Fruit fly (Drosophila melanogaster): ENCODE results near the gene MFS10.
A peak's percentile ranks its signal among the peaks of the same experiment; 100 is the strongest.

MFS10 gene

DNA sequence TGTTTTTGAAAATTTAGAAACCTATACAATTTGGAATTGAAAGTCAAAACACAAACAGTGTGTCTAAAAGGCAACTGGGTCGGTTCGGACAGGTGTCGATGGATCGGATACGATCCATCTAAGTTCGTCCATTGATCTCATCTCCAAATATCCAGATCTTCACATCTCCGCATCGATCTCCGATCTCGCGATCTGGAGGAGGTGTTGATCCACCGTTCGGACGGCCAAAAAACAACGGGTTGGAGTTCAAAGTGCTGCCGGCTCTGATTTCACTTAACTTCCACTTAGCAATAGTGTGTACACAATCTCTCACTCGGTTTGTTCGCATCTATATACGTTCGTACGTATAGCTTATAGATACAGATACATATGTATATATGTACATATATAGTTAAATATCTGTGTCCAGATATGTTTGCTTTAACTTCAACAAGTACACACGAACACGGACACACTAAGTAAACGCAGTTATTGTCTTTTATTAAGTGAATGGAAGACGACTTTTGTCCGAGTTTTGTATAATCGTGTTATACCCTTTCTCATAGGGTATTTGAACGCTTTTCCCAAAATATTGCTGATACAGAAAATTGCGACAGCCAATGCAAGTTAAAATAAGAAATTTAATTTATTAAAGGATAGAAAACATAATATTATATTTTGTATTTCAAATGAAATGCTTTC, 20.5 kb upstream of the MFS10 start, which contains the start of gene Fer3HCH (continued):
- TF ChIP-seq prd (optimal IDR thresholded peaks at IDR 0.05) (no peak), prd (GFP tag; IDR thresholded peaks at IDR 0.05) (no peak), croc (GFP tag; conservative IDR thresholded peaks at IDR 0.05) (no peak), mam (GFP tag; optimal IDR thresholded peaks at IDR 0.05) (no peak), z (GFP tag; IDR thresholded peaks at IDR 0.05) (no peak), CG11247 (GFP tag; IDR thresholded peaks at IDR 0.05) (no peak), Lim3 (GFP tag; IDR thresholded peaks at IDR 0.05) (no peak), CG32767 (GFP tag; IDR thresholded peaks at IDR 0.05) (no peak), Chrac-16 (GFP tag; optimal IDR thresholded peaks at IDR 0.05) (no peak), CG18599 (GFP tag; optimal IDR thresholded peaks at IDR 0.05) (peak; percentile 19), usp (GFP tag; optimal IDR thresholded peaks at IDR 0.05) (no peak), CHES-1-like (GFP tag; optimal IDR thresholded peaks at IDR 0.05) (no peak), CG12071 (GFP tag; optimal IDR thresholded peaks at IDR 0.05) (peak; percentile 19), CG10147 (GFP tag; optimal IDR thresholded peaks at IDR 0.05) (no peak), gsb-n (tag; optimal IDR thresholded peaks at IDR 0.05) (no peak), lilli (GFP tag; optimal IDR thresholded peaks at IDR 0.05) (no peak), pb (GFP tag; optimal IDR thresholded peaks at IDR 0.05) (no peak), aop (GFP tag; IDR thresholded peaks at IDR 0.05) (no peak), gt (GFP tag; IDR thresholded peaks at IDR 0.05) (no peak), CG7556 (GFP tag; optimal IDR thresholded peaks at IDR 0.05) (peak; percentile 6), abd-A (tag; optimal IDR thresholded peaks at IDR 0.05) (no peak), CG8765 (GFP tag; IDR thresholded peaks at IDR 0.05) (no peak), pan (optimal IDR thresholded peaks at IDR 0.05) (no peak), pan (GFP tag; optimal IDR thresholded peaks at IDR 0.05 in 1 of 2, IDR thresholded peaks at IDR 0.05 in 1 of 2) (no peak), CG1529 (GFP tag; optimal IDR thresholded peaks at IDR 0.05) (no peak), HLH54F (GFP tag; optimal IDR thresholded peaks at IDR 0.05) (no peak), CG34422 (GFP tag; IDR thresholded peaks at IDR 0.05) (no peak), CG2889 (GFP tag; IDR thresholded peaks at IDR 0.05) (no peak), CG3847 (GFP tag; IDR thresholded peaks at IDR 0.05) (no peak), BEAF-32 (GFP tag; optimal IDR thresholded peaks at IDR 0.05) (no peak), Antp (GFP tag; optimal IDR thresholded peaks at IDR 0.05) (no peak), CG31365 (tag; optimal IDR thresholded peaks at IDR 0.05) (no peak), tap (tag; optimal IDR thresholded peaks at IDR 0.05) (no peak), Myb (GFP tag; optimal IDR thresholded peaks at IDR 0.05) (no peak), chif (GFP tag; optimal IDR thresholded peaks at IDR 0.05) (no peak), pros (GFP tag; optimal IDR thresholded peaks at IDR 0.05) (no peak), nau (GFP tag; optimal IDR thresholded peaks at IDR 0.05) (no peak), ab (GFP tag; optimal IDR thresholded peaks at IDR 0.05) (no peak), CG4854 (GFP tag; optimal IDR thresholded peaks at IDR 0.05) (no peak), C15 (GFP tag; IDR thresholded peaks at IDR 0.05) (no peak), gem (tag; optimal IDR thresholded peaks at IDR 0.05) (peak; percentile 39), CG30431 (GFP tag; optimal IDR thresholded peaks at IDR 0.05) (no peak), hb (GFP tag; IDR thresholded peaks at IDR 0.05; ENCODE audit: partially characterized antibody) (no peak), CG9817 (tag; optimal IDR thresholded peaks at IDR 0.05) (no peak), CG5953 (GFP tag; IDR thresholded peaks at IDR 0.05) (no peak), p53 (GFP tag; optimal IDR thresholded peaks at IDR 0.05) (no peak), Hr39 (optimal IDR thresholded peaks at IDR 0.05) (no peak), Blimp-1 (GFP tag; optimal IDR thresholded peaks at IDR 0.05) (peak; percentile 9), lola (GFP tag; optimal IDR thresholded peaks at IDR 0.05) (no peak), CG13624 (GFP tag; optimal IDR thresholded peaks at IDR 0.05) (no peak), CG17359 (tag; optimal IDR thresholded peaks at IDR 0.05) (peak; percentile 23), CG1792 (GFP tag; optimal IDR thresholded peaks at IDR 0.05) (no peak)

Data from whole organism, embryonic.